Worm (Caenorhabditis elegans): Measurements from ENCODE around the gene sas-1.

The sas-1 gene

DNA sequence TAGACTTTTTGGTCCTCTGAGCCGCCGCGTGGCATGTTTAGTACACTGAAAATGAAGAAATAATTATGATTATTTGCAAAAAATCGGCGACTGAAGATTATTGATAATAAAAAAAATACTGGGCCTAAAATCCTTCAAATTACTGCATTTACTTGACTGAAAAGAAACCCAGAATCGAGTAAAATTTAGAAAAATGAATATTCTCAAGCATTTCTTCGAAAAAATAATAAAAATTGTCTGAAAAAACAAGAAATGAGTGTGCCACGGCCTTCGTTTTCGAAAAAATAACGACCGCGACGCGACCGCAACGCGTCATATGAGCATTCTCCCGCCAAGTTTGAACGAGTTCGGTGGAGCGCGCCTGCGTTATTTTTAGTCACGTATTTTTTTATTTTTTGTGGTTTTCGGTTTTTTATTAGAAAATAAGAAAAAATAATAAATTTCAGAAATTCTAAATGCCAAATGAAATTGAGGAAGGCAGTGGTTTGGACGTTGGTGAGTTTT is 11.4 kb upstream of the sas-1 start, which contains the start of the genes rsp-3 and spin-4 (continued):
- no peak for TF ChIP-seq ZK546.5 (tag; optimal IDR thresholded peaks at IDR 0.05)
- no peak for TF ChIP-seq nhr-11 (tag; optimal IDR thresholded peaks at IDR 0.05)
- no peak for TF ChIP-seq nhr-67 (tag; optimal IDR thresholded peaks at IDR 0.05)
- TF ChIP-seq ama-1 (optimal IDR thresholded peaks at IDR 0.05), result no peak
- TF ChIP-seq egl-5 (tag; optimal IDR thresholded peaks at IDR 0.05), result peak; percentile 82
- peak; percentile 54 for TF ChIP-seq snpc-4 (tag; optimal IDR thresholded peaks at IDR 0.05)
- no peak for TF ChIP-seq ztf-4 (tag; optimal IDR thresholded peaks at IDR 0.05)
- no peak for TF ChIP-seq ceh-82 (tag; optimal IDR thresholded peaks at IDR 0.05)
- no peak for TF ChIP-seq aly-2 (tag; optimal IDR thresholded peaks at IDR 0.05)
- TF ChIP-seq egl-27 (tag; optimal IDR thresholded peaks at IDR 0.05), result no peak
- TF ChIP-seq fos-1 (tag; optimal IDR thresholded peaks at IDR 0.05), result no peak
- TF ChIP-seq elt-1 (tag; optimal IDR thresholded peaks at IDR 0.05), result no peak
- TF ChIP-seq lin-39 (tag; optimal IDR thresholded peaks at IDR 0.05), result peak; percentile 79
- TF ChIP-seq elt-2 (tag; optimal IDR thresholded peaks at IDR 0.05), result peak; percentile 24
- no peak for TF ChIP-seq eor-1 (tag; optimal IDR thresholded peaks at IDR 0.05)
- TF ChIP-seq nfya-1 (tag; optimal IDR thresholded peaks at IDR 0.05; ENCODE audit: insufficient read depth), result peak; percentile 96
- peak; percentile 72 for TF ChIP-seq hmg-11 (tag; optimal IDR thresholded peaks at IDR 0.05)
- TF ChIP-seq daf-12 (tag; optimal IDR thresholded peaks at IDR 0.05), result no peak
- no peak for TF ChIP-seq nhr-12 (tag; optimal IDR thresholded peaks at IDR 0.05)
- peak; percentile 75 for TF ChIP-seq nhr-23 (tag; optimal IDR thresholded peaks at IDR 0.05)
- TF ChIP-seq ceh-28 (tag; optimal IDR thresholded peaks at IDR 0.05), result no peak
- TF ChIP-seq nhr-43 (tag; optimal IDR thresholded peaks at IDR 0.05; ENCODE audit: poor library complexity, severe bottlenecking), result no peak
- no peak for TF ChIP-seq nhr-28 (tag; optimal IDR thresholded peaks at IDR 0.05)
- TF ChIP-seq tbx-2 (tag; optimal IDR thresholded peaks at IDR 0.05), result no peak
- no peak for TF ChIP-seq ceh-9 (tag; optimal IDR thresholded peaks at IDR 0.05)
- no peak for TF ChIP-seq fkh-2 (tag; optimal IDR thresholded peaks at IDR 0.05)

DNA sequence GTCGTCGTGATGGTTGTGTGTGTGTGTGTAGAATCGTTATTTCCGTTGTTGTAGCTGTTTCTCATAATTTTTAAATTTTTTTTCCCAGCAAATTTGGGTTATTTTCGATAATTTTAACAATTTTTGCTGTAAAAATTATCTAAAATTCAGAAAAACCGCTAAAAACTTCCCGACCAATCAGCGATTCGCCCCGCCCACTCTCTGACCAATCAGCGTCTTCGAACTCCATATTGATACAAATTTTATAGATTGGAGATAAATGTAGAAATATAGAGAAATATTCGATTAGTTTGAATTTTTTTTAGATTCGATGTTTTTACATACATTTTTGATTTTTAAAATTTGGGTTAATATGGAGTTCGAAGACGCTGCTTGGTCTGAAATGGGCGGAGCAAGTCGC is 1.7 kb upstream of the sas-1 start:
- TF ChIP-seq mml-1 (tag; optimal IDR thresholded peaks at IDR 0.05) (no peak), mdl-1 (tag; optimal IDR thresholded peaks at IDR 0.05) (no peak), nfya-1 (tag; optimal IDR thresholded peaks at IDR 0.05; ENCODE audit: insufficient read depth) (peak; percentile 59)

DNA sequence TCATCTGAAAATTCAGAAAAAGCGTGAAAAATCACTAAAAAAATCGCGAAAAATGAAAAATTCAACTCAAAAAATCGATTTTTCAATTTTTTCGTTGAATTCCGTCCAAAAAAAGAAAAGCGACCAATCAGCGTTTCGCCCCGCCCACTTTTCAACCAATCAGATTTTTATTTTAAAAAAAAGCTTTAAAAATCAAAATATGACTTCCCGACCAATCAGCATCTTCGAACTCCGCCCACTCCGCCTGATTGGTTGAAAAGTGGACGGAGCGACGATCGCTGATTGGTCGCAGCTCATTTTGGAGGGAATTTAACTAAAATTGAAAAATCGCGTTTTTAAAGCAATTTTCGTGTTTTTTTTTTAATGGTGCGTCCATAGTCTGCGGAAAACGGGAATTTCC is 3.1 kb downstream of the sas-1 start:
- TF ChIP-seq nfya-1 (tag; optimal IDR thresholded peaks at IDR 0.05; ENCODE audit: insufficient read depth), result peak; percentile 82
- TF ChIP-seq R02D3.7 (tag; optimal IDR thresholded peaks at IDR 0.05), result no peak
- no peak for TF ChIP-seq eor-1 (tag; optimal IDR thresholded peaks at IDR 0.05)
- TF ChIP-seq mdl-1 (tag; optimal IDR thresholded peaks at IDR 0.05), result no peak
- no peak for TF ChIP-seq unc-62 (GFP tag; optimal IDR thresholded peaks at IDR 0.05)
- no peak for TF ChIP-seq daf-12 (tag; optimal IDR thresholded peaks at IDR 0.05)
- no peak for TF ChIP-seq nhr-76 (tag; optimal IDR thresholded peaks at IDR 0.05)

DNA sequence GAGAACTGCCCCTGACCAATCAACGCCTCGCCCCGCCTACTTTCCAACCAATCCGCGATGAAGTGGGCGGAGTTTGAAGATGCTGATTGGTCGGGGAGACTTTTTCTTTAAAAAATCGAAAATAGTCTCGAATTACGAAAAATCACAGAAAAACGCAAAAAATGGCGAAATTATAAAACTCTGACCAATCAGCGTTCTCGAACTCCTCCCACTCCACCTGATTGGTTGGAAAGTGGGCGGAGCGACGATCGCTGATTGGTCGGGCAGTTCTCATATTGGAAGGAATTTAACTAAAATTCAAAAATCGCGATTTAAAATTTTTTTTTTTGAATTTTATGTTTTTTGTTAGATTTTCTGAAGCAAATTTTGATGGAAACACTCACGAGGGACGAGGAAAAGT is 3.9 kb downstream of the sas-1 start:
- TF ChIP-seq aly-2 (tag; optimal IDR thresholded peaks at IDR 0.05) (no peak), nfya-1 (tag; optimal IDR thresholded peaks at IDR 0.05; ENCODE audit: insufficient read depth) (peak; percentile 77), lin-39 (tag; optimal IDR thresholded peaks at IDR 0.05) (no peak), lin-15B (tag; optimal IDR thresholded peaks at IDR 0.05) (no peak), fkh-10 (GFP tag; optimal IDR thresholded peaks at IDR 0.05) (no peak), elt-1 (tag; optimal IDR thresholded peaks at IDR 0.05) (no peak), nhr-76 (tag; optimal IDR thresholded peaks at IDR 0.05) (no peak)

DNA sequence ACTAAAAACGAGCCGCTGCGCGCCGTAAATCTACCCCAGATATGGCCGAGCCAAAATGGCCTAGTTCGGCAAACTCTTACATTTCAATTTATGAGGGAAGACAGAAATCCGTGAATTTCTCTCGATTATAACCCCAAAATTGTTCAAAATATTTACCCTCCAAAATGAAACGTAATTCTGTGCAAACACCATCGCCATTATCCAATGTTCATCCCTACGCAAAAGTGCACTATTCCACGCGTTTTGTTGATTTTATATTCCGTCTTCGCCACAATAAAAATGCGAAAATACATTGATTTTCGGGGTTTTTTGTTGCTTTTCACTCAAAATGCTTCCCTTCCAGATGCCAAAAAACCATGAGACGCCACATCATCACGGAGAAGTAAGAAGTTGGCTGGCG is 11.9 kb downstream of the sas-1 start, which contains the start of gene hut-1:
TSS of gene hut-1 (plus strand) at position 344 of the 400 bp plus-strand sequence.
- TF ChIP-seq pha-4 (tag; optimal IDR thresholded peaks at IDR 0.05) (peak; percentile 84), ztf-11 (tag; optimal IDR thresholded peaks at IDR 0.05) (no peak), lin-15B (tag; optimal IDR thresholded peaks at IDR 0.05) (peak; percentile 44), egl-5 (tag; optimal IDR thresholded peaks at IDR 0.05) (peak; percentile 93), nfya-1 (tag; optimal IDR thresholded peaks at IDR 0.05; ENCODE audit: insufficient read depth) (peak; percentile 68), nhr-23 (tag; optimal IDR thresholded peaks at IDR 0.05) (peak; percentile 16), daf-12 (tag; optimal IDR thresholded peaks at IDR 0.05) (no peak), hmg-11 (tag; optimal IDR thresholded peaks at IDR 0.05) (peak; percentile 63), snpc-4 (tag; optimal IDR thresholded peaks at IDR 0.05) (peak; percentile 9), lin-39 (tag; optimal IDR thresholded peaks at IDR 0.05) (peak; percentile 38), ZK546.5 (tag; optimal IDR thresholded peaks at IDR 0.05) (no peak)

Measured in whole organism, L3 larva.